Fruit fly (Drosophila melanogaster): ENCODE results near the gene Wdr33.

DNA sequence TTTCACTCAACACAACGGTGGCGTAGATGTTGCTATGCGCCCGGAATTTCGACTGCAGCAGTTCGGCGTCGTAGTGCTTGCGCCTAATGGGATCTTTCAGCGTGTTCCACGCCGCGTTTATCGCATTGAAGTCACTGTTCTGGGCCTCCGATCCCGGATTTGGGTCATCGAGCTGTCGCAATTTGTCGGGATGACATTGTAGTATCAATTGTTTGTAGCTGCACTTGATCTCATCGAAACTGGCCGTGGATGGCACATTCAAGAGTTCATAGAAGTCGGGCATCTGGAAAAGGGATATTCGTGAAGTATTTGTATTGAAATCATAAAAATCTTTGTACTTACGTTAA lies 38.1 kb upstream of the Wdr33 start:
- TF ChIP-seq CG8478 (optimal IDR thresholded peaks at IDR 0.05) (no peak), CTCF (optimal IDR thresholded peaks at IDR 0.05) (no peak)

Measured in S2 (cell line).